Worm (Caenorhabditis elegans) whole organism, young adult: ENCODE measurements around the gene ddn-3.

ENCODE experiments used
- B0019.2 ChIP-seq: fragments of 200-800 bp; sonication (Bioruptor generic); conservative IDR thresholded peaks from 2 replicates; pipeline ENCODE4 v1.3.6; 2022; ENCODE audit warnings: missing genetic modification reagents, missing genetic modification characterization, missing compliant biosample characterization
- C06A6.2 ChIP-seq: fragments of 200-800 bp; sonication (Bioruptor generic); conservative IDR thresholded peaks from 2 replicates; pipeline ENCODE4 v1.3.6; 2022; ENCODE audit warnings: missing genetic modification characterization, missing compliant biosample characterization
- F22D6.2 ChIP-seq: sonication (generic microtip); optimal IDR thresholded peaks from 2 replicates; lab custom pipeline; 2016; ENCODE audit warnings: mild to moderate bottlenecking, missing genetic modification characterization, missing compliant biosample characterization
- F39B2.1 ChIP-seq: fragments of 200-800 bp; sonication (Bioruptor generic); IDR thresholded peaks from 2 replicates; pipeline ENCODE4 v1.3.6; 2022; ENCODE audit warnings: missing genetic modification reagents, missing genetic modification characterization, missing compliant biosample characterization
- T26A5.8 ChIP-seq: sonication (generic microtip); optimal IDR thresholded peaks from 2 replicates; lab custom pipeline; 2016; ENCODE audit warnings: missing genetic modification characterization, missing compliant biosample characterization
- akir-1 ChIP-seq: fragments of 200-800 bp; sonication (Bioruptor generic); optimal IDR thresholded peaks from 2 replicates; lab custom pipeline; 2018; ENCODE audit warnings: mild to moderate bottlenecking, missing genetic modification characterization, moderate library complexity, missing compliant biosample characterization
- attf-6 ChIP-seq: fragments of 200-800 bp; sonication (Bioruptor generic); IDR thresholded peaks from 2 replicates; pipeline ENCODE4 v1.3.6; 2022; ENCODE audit warnings: missing genetic modification reagents, missing genetic modification characterization, missing compliant biosample characterization
- ceh-100 ChIP-seq: fragments of 200-800 bp; sonication (Bioruptor generic); IDR thresholded peaks from 2 replicates; pipeline ENCODE4 v1.3.6; 2022; ENCODE audit warnings: missing genetic modification reagents, missing genetic modification characterization, missing compliant biosample characterization
- ceh-27 ChIP-seq: fragments of 200-800 bp; sonication (Bioruptor generic); optimal IDR thresholded peaks from 2 replicates; lab custom pipeline; 2018; ENCODE audit warnings: mild to moderate bottlenecking, missing genetic modification characterization, moderate library complexity, missing compliant biosample characterization
- ceh-58 ChIP-seq: fragments of 200-800 bp; sonication (Bioruptor generic); IDR thresholded peaks from 2 replicates; pipeline ENCODE4 v1.3.6; 2022; ENCODE audit warnings: missing genetic modification characterization, missing compliant biosample characterization
- dpff-1 ChIP-seq: sonication (generic microtip); optimal IDR thresholded peaks from 2 replicates; lab custom pipeline; 2017; ENCODE audit warnings: mild to moderate bottlenecking, missing genetic modification characterization, missing compliant biosample characterization
- dpl-1 ChIP-seq: fragments of 150-350 bp; optimal IDR thresholded peaks from 2 replicates; lab custom pipeline; 2014; ENCODE audit warnings: missing biosample characterization, missing genetic modification reagents, missing genetic modification characterization
- ekl-4 ChIP-seq: fragments of 200-800 bp; sonication (Bioruptor generic); IDR thresholded peaks from 2 replicates; pipeline ENCODE4 v1.3.6; 2022; ENCODE audit warnings: missing genetic modification reagents, missing genetic modification characterization, missing compliant biosample characterization
- ets-4 ChIP-seq: fragments of 200-800 bp; sonication (Bioruptor generic); optimal IDR thresholded peaks from 2 replicates; lab custom pipeline; 2018; ENCODE audit warnings: mild to moderate bottlenecking, missing genetic modification characterization, missing compliant biosample characterization
- him-1 ChIP-seq: sonication (generic microtip); optimal IDR thresholded peaks from 2 replicates; lab custom pipeline; 2016; ENCODE audit warnings: missing genotype, missing genetic modification reagents, missing genetic modification characterization, missing compliant biosample characterization
- hlh-26 ChIP-seq: fragments of 200-800 bp; sonication (Bioruptor generic); conservative IDR thresholded peaks from 2 replicates; pipeline ENCODE4 v1.3.6; 2022; ENCODE audit warnings: missing genetic modification reagents, missing genetic modification characterization, missing compliant biosample characterization
- let-526 ChIP-seq: fragments of 200-800 bp; sonication (Bioruptor generic); IDR thresholded peaks from 2 replicates; pipeline ENCODE4 v1.3.6; 2022; ENCODE audit warnings: missing genetic modification reagents, missing genetic modification characterization, missing compliant biosample characterization
- let-607 ChIP-seq, 2 experiments: fragments of 200-800 bp in 1 of 2; sonication (Bioruptor generic) in 1 of 2; sonication (generic microtip) in 1 of 2; optimal IDR thresholded peaks; 2 replicates each; lab custom pipeline; 2016 to 2018; ENCODE audit warnings: mild to moderate bottlenecking in 2 of 2, missing compliant biosample characterization in 2 of 2, missing genetic modification characterization in 2 of 2, moderate library complexity in 2 of 2, missing genotype in 1 of 2
- lin-35 ChIP-seq, 3 experiments: fragments of 150-350 bp in 2 of 3; sonication (generic microtip) in 1 of 3; optimal IDR thresholded peaks; 2 replicates each; lab custom pipeline; 2014 to 2018; ENCODE audit warnings: missing biosample characterization in 3 of 3, missing genetic modification characterization in 3 of 3, missing genetic modification reagents in 3 of 3
- lin-54 ChIP-seq: fragments of 200-800 bp; sonication (Bioruptor generic); optimal IDR thresholded peaks from 2 replicates; lab custom pipeline; 2018; ENCODE audit warnings: mild to moderate bottlenecking, missing genetic modification characterization, missing compliant biosample characterization
- madf-3 ChIP-seq: fragments of 200-800 bp; sonication (Bioruptor generic); IDR thresholded peaks from 2 replicates; pipeline ENCODE4 v1.3.6; 2022; ENCODE audit warnings: missing genetic modification reagents, missing genetic modification characterization, missing compliant biosample characterization
- madf-6 ChIP-seq: fragments of 200-800 bp; sonication (Bioruptor generic); IDR thresholded peaks from 2 replicates; pipeline ENCODE4 v1.3.6; 2022; ENCODE audit warnings: missing genetic modification reagents, missing genetic modification characterization, missing compliant biosample characterization
- nfya-1 ChIP-seq: sonication (generic microtip); optimal IDR thresholded peaks from 2 replicates; lab custom pipeline; 2017; ENCODE audit warnings: antibody characterized with exemption, missing compliant biosample characterization, missing genetic modification characterization, borderline replicate concordance; ENCODE audit not compliant: insufficient read depth
- nfya-2 ChIP-seq: fragments of 200-800 bp; sonication (Bioruptor generic); IDR thresholded peaks from 2 replicates; pipeline ENCODE4 v1.3.6; 2022; ENCODE audit warnings: missing genetic modification reagents, missing genetic modification characterization, missing compliant biosample characterization
- rec-8 ChIP-seq, 2 experiments: sonication (generic microtip); optimal IDR thresholded peaks; 2 replicates each; lab custom pipeline; 2016; ENCODE audit warnings: mild to moderate bottlenecking in 2 of 2, missing genetic modification characterization in 2 of 2, missing genetic modification reagents in 2 of 2, missing genotype in 2 of 2, missing biosample characterization in 1 of 2, missing compliant biosample characterization in 1 of 2, moderate library complexity in 1 of 2
- rpc-1 ChIP-seq, 2 experiments: fragments of 150-350 bp in 1 of 2; sonication (generic microtip) in 1 of 2; optimal IDR thresholded peaks; 2 replicates each; lab custom pipeline; 2014 to 2018; ENCODE audit warnings: missing biosample characterization in 1 of 2, missing genetic modification characterization in 1 of 2, missing genetic modification reagents in 1 of 2, missing genotype in 1 of 2
- sea-2 ChIP-seq: fragments of 200-800 bp; sonication (Bioruptor generic); IDR thresholded peaks from 2 replicates; pipeline ENCODE4 v1.3.6; 2022; ENCODE audit warnings: missing genetic modification characterization, missing compliant biosample characterization
- snpc-1.1 ChIP-seq: sonication (generic microtip); optimal IDR thresholded peaks from 2 replicates; lab custom pipeline; 2017; ENCODE audit warnings: missing genetic modification characterization, mild to moderate bottlenecking, missing compliant biosample characterization, antibody characterized with exemption, moderate library complexity, missing genotype, missing genetic modification reagents; ENCODE audit not compliant: insufficient read depth
- snpc-3.4 ChIP-seq: sonication (generic microtip); optimal IDR thresholded peaks from 2 replicates; lab custom pipeline; 2017; ENCODE audit warnings: missing genetic modification characterization, mild to moderate bottlenecking, missing compliant biosample characterization, antibody characterized with exemption, moderate library complexity, missing genotype, missing genetic modification reagents
- tbx-9 ChIP-seq: sonication (generic microtip); optimal IDR thresholded peaks from 2 replicates; lab custom pipeline; 2016; ENCODE audit warnings: borderline replicate concordance, missing genetic modification characterization, inconsistent platforms, missing compliant biosample characterization
- unc-62 ChIP-seq: fragments of 150-350 bp; optimal IDR thresholded peaks from 2 replicates; lab custom pipeline; 2014; ENCODE audit warnings: missing biosample characterization, missing genetic modification reagents, missing genetic modification characterization
- ztf-22 ChIP-seq: fragments of 200-800 bp; sonication (Bioruptor generic); optimal IDR thresholded peaks from 2 replicates; lab custom pipeline; 2018; ENCODE audit warnings: mild to moderate bottlenecking, missing genetic modification characterization, moderate library complexity, missing compliant biosample characterization
- ztf-25 ChIP-seq: fragments of 200-800 bp; sonication (Bioruptor generic); IDR thresholded peaks from 2 replicates; pipeline ENCODE4 v1.3.6; 2022; ENCODE audit warnings: missing genetic modification reagents, missing genetic modification characterization, missing compliant biosample characterization
- ztf-28 ChIP-seq: fragments of 200-800 bp; sonication (Bioruptor generic); IDR thresholded peaks from 2 replicates; pipeline ENCODE4 v1.3.6; 2022; ENCODE audit warnings: missing genetic modification reagents, missing genetic modification characterization, missing compliant biosample characterization
- ztf-3 ChIP-seq: fragments of 200-800 bp; sonication (Bioruptor generic); optimal IDR thresholded peaks from 2 replicates; lab custom pipeline; 2018; ENCODE audit warnings: mild to moderate bottlenecking, missing genetic modification characterization, missing compliant biosample characterization

ddn-3 gene

DNA sequence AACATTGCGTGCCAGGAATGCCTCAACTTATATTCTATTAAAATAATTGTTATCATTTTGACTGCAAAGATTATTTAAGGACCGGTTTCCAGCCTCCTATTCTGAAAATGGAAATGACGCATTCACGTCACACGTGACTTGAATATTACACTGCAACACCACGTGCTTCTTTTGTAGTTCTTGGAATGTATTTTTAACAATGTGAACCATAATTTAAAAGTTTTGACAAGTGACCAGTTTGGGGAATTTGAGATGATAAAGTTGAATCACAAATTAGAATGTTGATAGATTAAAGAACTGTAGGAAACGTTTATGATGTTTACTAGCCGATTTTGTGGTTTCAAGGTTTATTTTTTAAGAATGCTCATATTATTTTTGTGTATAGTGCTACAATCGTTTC, 30.7 kb upstream of the ddn-3 start, which contains the start of gene F47B8.10:
Gene F47B8.10 (plus strand): TSS at position 301 of the 400 bp plus-strand sequence.
- TF ChIP-seq nfya-2 (no peak), him-1 (no peak), B0019.2 (GFP tag; lab: Robert Waterston, UW) (no peak), C06A6.2 (no peak), ceh-100 (no peak), hlh-26 (GFP tag; lab: Robert Waterston, UW) (no peak), madf-6 (GFP tag; lab: Robert Waterston, UW) (no peak), rec-8 (tag; optimal IDR thresholded peaks at IDR 0.05; lab: Kevin White, UChicago) (no peak), sea-2 (GFP tag; lab: Robert Waterston, UW) (no peak), ztf-22 (GFP tag; lab: Kevin White, UChicago) (no peak), ztf-25 (GFP tag; lab: Robert Waterston, UW) (no peak), unc-62 (GFP tag; lab: Kevin White, UChicago) (no peak), let-526 (no peak), lin-35 (GFP tag; optimal IDR thresholded peaks at IDR 0.05; lab: Kevin White, UChicago) (no peak)

DNA sequence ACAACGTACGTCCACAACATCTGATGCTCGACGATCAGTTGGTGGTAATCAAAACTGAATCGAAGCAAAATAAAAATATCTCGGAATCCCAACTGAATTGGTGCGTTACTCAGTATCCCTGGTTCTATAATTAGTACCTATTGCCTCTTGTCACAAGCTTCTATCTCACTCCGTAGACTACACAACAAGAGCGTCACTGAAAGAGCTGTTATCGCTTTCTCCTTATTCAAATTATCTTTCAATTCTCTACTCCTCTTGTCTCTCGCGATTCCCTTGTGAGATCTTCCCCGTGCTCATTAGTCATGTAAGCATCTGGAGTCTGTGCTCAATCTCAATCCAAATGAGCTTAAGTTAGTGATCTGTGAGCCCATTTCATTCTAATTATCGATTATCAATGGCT, 25.6 kb upstream of the ddn-3 start, which contains the start of gene srm-6:
Gene srm-6 (plus strand): TSS at position 301 of the 400 bp plus-strand sequence.
- TF ChIP-seq madf-6 (GFP tag; lab: Robert Waterston, UW), result no peak
- TF ChIP-seq attf-6 (GFP tag; lab: Robert Waterston, UW), result no peak
- TF ChIP-seq F39B2.1 (GFP tag; lab: Robert Waterston, UW), result no peak
- TF ChIP-seq akir-1 (GFP tag; lab: Kevin White, UChicago), result no peak
- TF ChIP-seq snpc-1.1, result no peak
- no peak for TF ChIP-seq dpff-1 (tag; lab: Kevin White, UChicago)
- no peak for TF ChIP-seq ets-4
- TF ChIP-seq dpl-1 (GFP tag; lab: Kevin White, UChicago), result no peak
- no peak for TF ChIP-seq snpc-3.4 (tag; lab: Kevin White, UChicago)
- TF ChIP-seq madf-3 (GFP tag; lab: Robert Waterston, UW), result no peak

DNA sequence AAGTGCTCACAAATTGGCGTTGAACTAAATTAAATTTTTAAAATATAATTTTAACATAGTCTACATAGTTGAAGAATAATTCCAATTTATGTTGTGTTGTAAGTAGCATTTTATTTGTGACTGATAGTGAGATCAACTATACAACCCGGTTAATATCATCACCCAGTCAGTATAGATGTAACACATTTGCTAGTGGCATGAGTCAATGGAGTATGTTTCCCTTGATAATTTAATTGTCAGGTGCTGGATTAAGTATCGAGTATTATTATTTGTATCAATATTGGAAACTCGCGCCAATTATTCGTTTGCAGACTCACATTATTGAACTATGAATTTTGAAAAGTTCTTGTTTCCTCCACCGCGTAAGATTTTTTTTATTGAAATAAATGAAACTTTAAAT, 23.9 kb upstream of the ddn-3 start, which contains the start of gene srm-5:
Gene srm-5 (plus strand): TSS at position 301 of the 400 bp plus-strand sequence.
- no peak for TF ChIP-seq T26A5.8 (tag; lab: Kevin White, UChicago)
- no peak for TF ChIP-seq ztf-22 (GFP tag; lab: Kevin White, UChicago)
- no peak for TF ChIP-seq unc-62 (GFP tag; lab: Kevin White, UChicago)
- TF ChIP-seq lin-54, result no peak
- TF ChIP-seq ztf-28, result no peak
- no peak for TF ChIP-seq rpc-1 (optimal IDR thresholded peaks at IDR 0.05; lab: Kevin White, UChicago)
- no peak for TF ChIP-seq rpc-1 (tag; optimal IDR thresholded peaks at IDR 0.05; lab: Kevin White, UChicago)
- no peak for TF ChIP-seq F39B2.1 (GFP tag; lab: Robert Waterston, UW)
- no peak for TF ChIP-seq ceh-58 (GFP tag; lab: Robert Waterston, UW)
- TF ChIP-seq ekl-4, result no peak
- TF ChIP-seq let-607 (tag; optimal IDR thresholded peaks at IDR 0.05; lab: Kevin White, UChicago), result no peak
- TF ChIP-seq ceh-27 (GFP tag; lab: Kevin White, UChicago), result no peak
- no peak for TF ChIP-seq tbx-9 (tag; lab: Kevin White, UChicago)
- TF ChIP-seq F22D6.2 (tag; lab: Kevin White, UChicago), result no peak
- no peak for TF ChIP-seq ztf-3 (GFP tag; lab: Kevin White, UChicago)
- TF ChIP-seq nfya-1 (tag; lab: Kevin White, UChicago), result no peak
